Worm (Caenorhabditis elegans): ENCODE data around the gene C14A4.13.

- no peak for TF ChIP-seq tbx-11 (GFP tag; IDR thresholded peaks at IDR 0.05)
- TF ChIP-seq pes-1 (GFP tag; IDR thresholded peaks at IDR 0.05) = no peak
- no peak for TF ChIP-seq hmbx-1 (tag; optimal IDR thresholded peaks at IDR 0.05)
- no peak for TF ChIP-seq ceh-13 (GFP tag; optimal IDR thresholded peaks at IDR 0.05)
- no peak for TF ChIP-seq flt-1 (GFP tag; IDR thresholded peaks at IDR 0.05)
- no peak for TF ChIP-seq tbx-37 (GFP tag; conservative IDR thresholded peaks at IDR 0.05)
- no peak for TF ChIP-seq hnd-1 (tag; optimal IDR thresholded peaks at IDR 0.05)
- TF ChIP-seq ama-1 (optimal IDR thresholded peaks at IDR 0.05) = no peak
- no peak for TF ChIP-seq aly-1 (tag; optimal IDR thresholded peaks at IDR 0.05)
These were observed 48.0 kb upstream of the C14A4.13 start, which contains the start of gene txt-13 for ce11 chrII:10570302-10570701.
